Worm (Caenorhabditis elegans) whole organism, young adult: ENCODE results near the gene C25E10.5.

Experiments used
- F39B2.1 ChIP-seq: fragments of 200-800 bp; sonication (Bioruptor generic); IDR thresholded peaks from 2 replicates; pipeline ENCODE4 v1.3.6; 2022; ENCODE audit warnings: missing genetic modification reagents, missing genetic modification characterization, missing compliant biosample characterization
- Y56A3A.18 ChIP-seq: fragments of 200-800 bp; sonication (Bioruptor generic); IDR thresholded peaks from 2 replicates; pipeline ENCODE4 v1.3.6; 2022; ENCODE audit warnings: missing genetic modification reagents, missing genetic modification characterization, missing compliant biosample characterization
- atf-7 ChIP-seq: sonication (generic microtip); optimal IDR thresholded peaks from 2 replicates; lab custom pipeline; 2017; ENCODE audit warnings: mild to moderate bottlenecking, missing genetic modification characterization, missing compliant biosample characterization
- bed-1 ChIP-seq: fragments of 200-800 bp; sonication (Bioruptor generic); IDR thresholded peaks from 2 replicates; pipeline ENCODE4 v1.3.6; 2022; ENCODE audit warnings: missing genetic modification reagents, missing genetic modification characterization, missing compliant biosample characterization
- cebp-2 ChIP-seq: fragments of 200-800 bp; sonication (Bioruptor generic); IDR thresholded peaks from 2 replicates; pipeline ENCODE4 v1.3.6; 2022; ENCODE audit warnings: missing genetic modification characterization, missing compliant biosample characterization
- egl-44 ChIP-seq: fragments of 200-800 bp; sonication (Bioruptor generic); IDR thresholded peaks from 2 replicates; pipeline ENCODE4 v1.3.6; 2022; ENCODE audit warnings: missing genetic modification reagents, missing genetic modification characterization, missing compliant biosample characterization
- him-1 ChIP-seq: sonication (generic microtip); optimal IDR thresholded peaks from 2 replicates; lab custom pipeline; 2016; ENCODE audit warnings: missing genotype, missing genetic modification reagents, missing genetic modification characterization, missing compliant biosample characterization
- lsl-1 ChIP-seq: fragments of 200-800 bp; sonication (Bioruptor generic); optimal IDR thresholded peaks from 2 replicates; lab custom pipeline; 2018; ENCODE audit warnings: mild to moderate bottlenecking, missing genetic modification characterization, moderate library complexity, missing compliant biosample characterization
- lsy-27 ChIP-seq: sonication (generic microtip); optimal IDR thresholded peaks from 2 replicates; lab custom pipeline; 2017; ENCODE audit warnings: missing genetic modification characterization, mild to moderate bottlenecking, missing compliant biosample characterization, antibody characterized with exemption, missing genotype, borderline replicate concordance; ENCODE audit not compliant: insufficient read depth
- pha-4 ChIP-seq: fragments of 150-350 bp; sonication (generic microtip); optimal IDR thresholded peaks from 2 replicates; lab custom pipeline; 2014; ENCODE audit warnings: missing biosample characterization, missing genetic modification reagents, missing genetic modification characterization
- snpc-3.4 ChIP-seq: sonication (generic microtip); optimal IDR thresholded peaks from 2 replicates; lab custom pipeline; 2017; ENCODE audit warnings: missing genetic modification characterization, mild to moderate bottlenecking, missing compliant biosample characterization, antibody characterized with exemption, moderate library complexity, missing genotype, missing genetic modification reagents
- unc-130 ChIP-seq: sonication (generic microtip); optimal IDR thresholded peaks from 2 replicates; lab custom pipeline; 2016; ENCODE audit warnings: missing genetic modification reagents, missing genetic modification characterization, missing compliant biosample characterization

ce11 chrV:9030248-9030647, at the start of gene C25E10.5:
- no peak for TF ChIP-seq lsl-1
- no peak for TF ChIP-seq lsy-27
- no peak for TF ChIP-seq F39B2.1 (GFP tag; lab: Robert Waterston, UW)
- no peak for TF ChIP-seq unc-130
- no peak for TF ChIP-seq atf-7 (tag; lab: Kevin White, UChicago)
- TF ChIP-seq snpc-3.4 (tag; lab: Kevin White, UChicago) = no peak
- no peak for TF ChIP-seq pha-4 (tag; lab: Kevin White, UChicago)
- TF ChIP-seq Y56A3A.18 = no peak
- no peak for TF ChIP-seq him-1 (tag; lab: Kevin White, UChicago)
- no peak for TF ChIP-seq egl-44
- TF ChIP-seq bed-1 (GFP tag; lab: Robert Waterston, UW) = no peak
- TF ChIP-seq cebp-2 (GFP tag; lab: Robert Waterston, UW) = no peak
